Worm (Caenorhabditis elegans): ENCODE data around the gene C05D9.4.

DNA sequence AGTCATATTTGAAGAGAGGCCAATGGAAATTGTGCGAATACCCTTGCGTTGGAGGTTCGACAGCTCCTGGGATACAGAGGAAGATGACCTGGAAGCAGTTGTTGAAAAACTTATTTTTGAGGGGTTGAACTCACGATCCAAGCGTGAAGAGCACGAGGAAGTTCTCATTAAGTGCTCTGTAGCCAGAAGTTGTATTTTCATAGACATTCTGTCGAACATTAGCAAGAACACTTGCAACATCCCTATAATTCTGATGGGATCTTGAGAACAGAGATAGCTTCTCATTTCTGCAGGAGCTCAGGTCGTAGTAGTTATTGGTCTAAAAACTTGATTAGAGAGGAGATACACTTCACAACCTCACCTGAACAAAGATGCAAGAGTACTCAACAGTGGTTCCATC is 33.8 kb downstream of the C05D9.4 start:
- TF ChIP-seq flt-1 (GFP tag; IDR thresholded peaks at IDR 0.05) (no peak), ref-1 (GFP tag; conservative IDR thresholded peaks at IDR 0.05) (no peak), cog-1 (tag; optimal IDR thresholded peaks at IDR 0.05) (no peak), tab-1 (GFP tag; IDR thresholded peaks at IDR 0.05) (no peak), klf-2 (GFP tag; conservative IDR thresholded peaks at IDR 0.05) (no peak)

Measured in whole organism, midembryonic.